Worm (Caenorhabditis elegans) whole organism, L2 larva: ENCODE measurements around the gene gly-6.

Experiments used
- C34F6.9 ChIP-seq: fragments of 150-350 bp; optimal IDR thresholded peaks from 2 replicates; lab custom pipeline; 2014; ENCODE audit warnings: missing biosample characterization, missing genetic modification characterization
- F13H6.1 ChIP-seq: sonication (generic microtip); optimal IDR thresholded peaks from 2 replicates; lab custom pipeline; 2016; ENCODE audit warnings: missing genetic modification characterization, missing compliant biosample characterization
- R02D3.7 ChIP-seq: fragments of 150-350 bp; optimal IDR thresholded peaks from 2 replicates; lab custom pipeline; 2014; ENCODE audit warnings: missing biosample characterization, missing genetic modification characterization
- Y55F3AM.14 ChIP-seq: fragments of 200-800 bp; sonication (Bioruptor generic); optimal IDR thresholded peaks from 2 replicates; lab custom pipeline; 2018; ENCODE audit warnings: mild to moderate bottlenecking, missing genetic modification characterization, missing compliant biosample characterization
- ZK546.5 ChIP-seq: sonication (generic microtip); optimal IDR thresholded peaks from 2 replicates; lab custom pipeline; 2017; ENCODE audit warnings: missing biosample characterization, missing genetic modification characterization
- alr-1 ChIP-seq: fragments of 150-350 bp; optimal IDR thresholded peaks from 2 replicates; lab custom pipeline; 2014; ENCODE audit warnings: missing biosample characterization, missing genetic modification characterization
- aly-2 ChIP-seq: fragments of 150-350 bp; optimal IDR thresholded peaks from 2 replicates; lab custom pipeline; 2014; ENCODE audit warnings: missing biosample characterization, missing genetic modification characterization
- ama-1 ChIP-seq: fragments of 150-350 bp; optimal IDR thresholded peaks from 2 replicates; lab custom pipeline; 2018; ENCODE audit warnings: inconsistent platforms
- blmp-1 ChIP-seq: sonication (generic microtip); optimal IDR thresholded peaks from 2 replicates; lab custom pipeline; 2017; ENCODE audit warnings: missing genetic modification characterization, mild to moderate bottlenecking, missing compliant biosample characterization, antibody characterized with exemption, moderate library complexity; ENCODE audit not compliant: insufficient read depth
- ceh-16 ChIP-seq: fragments of 150-350 bp; optimal IDR thresholded peaks from 2 replicates; lab custom pipeline; 2014; ENCODE audit warnings: missing biosample characterization, missing genetic modification characterization
- ceh-82 ChIP-seq: fragments of 150-350 bp; optimal IDR thresholded peaks from 2 replicates; lab custom pipeline; 2014; ENCODE audit warnings: missing biosample characterization, missing genetic modification characterization
- crh-2 ChIP-seq: sonication (generic microtip); optimal IDR thresholded peaks from 2 replicates; lab custom pipeline; 2017; ENCODE audit warnings: missing biosample characterization, missing genetic modification characterization
- dmd-4 ChIP-seq: sonication (generic microtip); optimal IDR thresholded peaks from 2 replicates; lab custom pipeline; 2017; ENCODE audit warnings: missing biosample characterization, missing genetic modification characterization
- egl-27 ChIP-seq: sonication (generic microtip); optimal IDR thresholded peaks from 3 replicates; lab custom pipeline; 2017; ENCODE audit warnings: missing biosample characterization, missing genetic modification reagents, missing genetic modification characterization
- elt-1 ChIP-seq: fragments of 150-350 bp; optimal IDR thresholded peaks from 2 replicates; lab custom pipeline; 2014; ENCODE audit warnings: missing biosample characterization, missing genetic modification characterization
- elt-3 ChIP-seq: sonication (generic microtip); optimal IDR thresholded peaks from 2 replicates; lab custom pipeline; 2017; ENCODE audit warnings: missing biosample characterization, missing genetic modification characterization
- fos-1 ChIP-seq: fragments of 150-350 bp; optimal IDR thresholded peaks from 2 replicates; lab custom pipeline; 2014; ENCODE audit warnings: missing biosample characterization, missing genetic modification characterization
- gmeb-1 ChIP-seq: fragments of 150-350 bp; optimal IDR thresholded peaks from 2 replicates; lab custom pipeline; 2014; ENCODE audit warnings: missing biosample characterization, missing genetic modification characterization
- lin-11 ChIP-seq: fragments of 150-350 bp; sonication (generic microtip); optimal IDR thresholded peaks from 2 replicates; lab custom pipeline; 2014; ENCODE audit warnings: missing biosample characterization, missing genetic modification characterization, inconsistent platforms, mixed read lengths
- lin-13 ChIP-seq: fragments of 150-350 bp; optimal IDR thresholded peaks from 2 replicates; lab custom pipeline; 2014; ENCODE audit warnings: missing biosample characterization, missing genetic modification reagents, missing genetic modification characterization
- lin-39 ChIP-seq: fragments of 150-350 bp; optimal IDR thresholded peaks from 2 replicates; lab custom pipeline; 2014; ENCODE audit warnings: missing biosample characterization, missing genetic modification reagents, missing genetic modification characterization
- lsy-2 ChIP-seq, 2 experiments: fragments of 150-350 bp in 1 of 2; sonication (generic microtip) in 1 of 2; optimal IDR thresholded peaks; 2 replicates each; lab custom pipeline; 2014 to 2017; ENCODE audit warnings: missing biosample characterization in 2 of 2, missing genetic modification characterization in 2 of 2
- mab-5 ChIP-seq: fragments of 150-350 bp; optimal IDR thresholded peaks from 2 replicates; lab custom pipeline; 2014; ENCODE audit warnings: missing biosample characterization, missing genetic modification characterization
- mbf-1 ChIP-seq: sonication (generic microtip); optimal IDR thresholded peaks from 2 replicates; lab custom pipeline; 2017; ENCODE audit warnings: missing biosample characterization, missing genetic modification characterization
- mdl-1 ChIP-seq, 2 experiments: fragments of 150-350 bp in 1 of 2; sonication (generic microtip) in 1 of 2; optimal IDR thresholded peaks; 2 replicates each; lab custom pipeline; 2017; ENCODE audit warnings: missing biosample characterization in 2 of 2, missing genetic modification characterization in 2 of 2
- nhr-10 ChIP-seq: sonication (generic microtip); optimal IDR thresholded peaks from 2 replicates; lab custom pipeline; 2017; ENCODE audit warnings: missing biosample characterization, missing genetic modification characterization
- nhr-11 ChIP-seq: fragments of 150-350 bp; optimal IDR thresholded peaks from 2 replicates; lab custom pipeline; 2014; ENCODE audit warnings: missing biosample characterization, missing genetic modification characterization
- nhr-12 ChIP-seq: fragments of 150-350 bp; optimal IDR thresholded peaks from 2 replicates; lab custom pipeline; 2014; ENCODE audit warnings: missing biosample characterization, missing genetic modification characterization
- nhr-129 ChIP-seq: fragments of 150-350 bp; optimal IDR thresholded peaks from 2 replicates; lab custom pipeline; 2014; ENCODE audit warnings: missing biosample characterization, missing genetic modification characterization
- nhr-21 ChIP-seq: fragments of 150-350 bp; optimal IDR thresholded peaks from 2 replicates; lab custom pipeline; 2014; ENCODE audit warnings: missing biosample characterization, missing genetic modification characterization
- nhr-23 ChIP-seq: fragments of 150-350 bp; optimal IDR thresholded peaks from 2 replicates; lab custom pipeline; 2014; ENCODE audit warnings: missing biosample characterization, missing genetic modification reagents, missing genetic modification characterization
- nhr-237 ChIP-seq: fragments of 150-350 bp; optimal IDR thresholded peaks from 2 replicates; lab custom pipeline; 2014; ENCODE audit warnings: missing biosample characterization, missing genetic modification characterization
- nhr-25 ChIP-seq: fragments of 150-350 bp; sonication (generic microtip); optimal IDR thresholded peaks from 3 replicates; lab custom pipeline; 2014; ENCODE audit warnings: missing biosample characterization, missing genetic modification characterization
- nhr-6 ChIP-seq: fragments of 150-350 bp; optimal IDR thresholded peaks from 2 replicates; lab custom pipeline; 2014; ENCODE audit warnings: missing biosample characterization, missing genetic modification characterization
- nhr-77 ChIP-seq: fragments of 150-350 bp; optimal IDR thresholded peaks from 2 replicates; lab custom pipeline; 2014; ENCODE audit warnings: missing biosample characterization, missing genetic modification characterization
- peb-1 ChIP-seq: fragments of 150-350 bp; optimal IDR thresholded peaks from 2 replicates; lab custom pipeline; 2014; ENCODE audit warnings: missing biosample characterization, missing genetic modification characterization
- sem-4 ChIP-seq: fragments of 150-350 bp; optimal IDR thresholded peaks from 2 replicates; lab custom pipeline; 2014; ENCODE audit warnings: missing biosample characterization, missing genetic modification reagents, missing genetic modification characterization
- skn-1 ChIP-seq: sonication (generic microtip); optimal IDR thresholded peaks from 2 replicates; lab custom pipeline; 2017; ENCODE audit warnings: missing biosample characterization, missing genetic modification characterization
- sma-3 ChIP-seq: sonication (generic microtip); optimal IDR thresholded peaks from 2 replicates; lab custom pipeline; 2016; ENCODE audit warnings: missing genetic modification reagents, missing genetic modification characterization, missing compliant biosample characterization
- sma-9 ChIP-seq, 2 experiments: fragments of 150-350 bp in 1 of 2; sonication (generic microtip) in 1 of 2; optimal IDR thresholded peaks; 2 replicates each; lab custom pipeline; 2014 to 2016; ENCODE audit warnings: missing genetic modification characterization in 2 of 2, mild to moderate bottlenecking in 1 of 2, missing biosample characterization in 1 of 2, missing compliant biosample characterization in 1 of 2, missing genetic modification reagents in 1 of 2, moderate library complexity in 1 of 2
- snpc-4 ChIP-seq: fragments of 150-350 bp; optimal IDR thresholded peaks from 2 replicates; lab custom pipeline; 2014; ENCODE audit warnings: missing biosample characterization, missing genetic modification characterization
- unc-39 ChIP-seq: fragments of 150-350 bp; optimal IDR thresholded peaks from 2 replicates; lab custom pipeline; 2014; ENCODE audit warnings: missing biosample characterization, missing genetic modification characterization
- unc-55 ChIP-seq: fragments of 150-350 bp; sonication (generic microtip); optimal IDR thresholded peaks from 3 replicates; lab custom pipeline; 2014; ENCODE audit warnings: missing biosample characterization, missing genetic modification reagents, missing genetic modification characterization
- unc-62 ChIP-seq: fragments of 150-350 bp; optimal IDR thresholded peaks from 2 replicates; lab custom pipeline; 2014; ENCODE audit warnings: missing biosample characterization, missing genetic modification reagents, missing genetic modification characterization
- zag-1 ChIP-seq: fragments of 150-350 bp; optimal IDR thresholded peaks from 2 replicates; lab custom pipeline; 2014; ENCODE audit warnings: missing biosample characterization, missing genetic modification characterization
- ztf-1 ChIP-seq: fragments of 200-800 bp; sonication (Bioruptor generic); conservative IDR thresholded peaks from 2 replicates; pipeline ENCODE4 v1.3.6; 2022; ENCODE audit warnings: missing genetic modification characterization, missing compliant biosample characterization
- ztf-11 ChIP-seq: sonication (generic microtip); optimal IDR thresholded peaks from 2 replicates; lab custom pipeline; 2017; ENCODE audit warnings: missing biosample characterization, missing genetic modification characterization
- ztf-4 ChIP-seq: fragments of 150-350 bp; optimal IDR thresholded peaks from 2 replicates; lab custom pipeline; 2014; ENCODE audit warnings: missing biosample characterization, missing genetic modification characterization

gly-6 gene

ce11 chrIII:4281955-4282618 lies 48.9 kb downstream of the gly-6 start:
- TF ChIP-seq ztf-1 (GFP tag; lab: Robert Waterston, UW) (no peak), mab-5 (tag; lab: Kevin White, UChicago) (peak; percentile 93), ceh-16 (peak; percentile 93), sem-4 (tag; lab: Kevin White, UChicago) (peak; percentile 99), unc-39 (tag; lab: Kevin White, UChicago) (no peak), snpc-4 (tag; lab: Kevin White, UChicago) (peak; percentile 91), nhr-129 (peak; percentile 96), mbf-1 (no peak), ZK546.5 (tag; lab: Kevin White, UChicago) (peak; percentile 57), nhr-237 (tag; lab: Kevin White, UChicago) (peak; percentile 58), nhr-11 (tag; lab: Kevin White, UChicago) (peak; percentile 70), Y55F3AM.14 (peak; percentile 99), aly-2 (tag; lab: Kevin White, UChicago) (no peak), nhr-10 (tag; lab: Kevin White, UChicago) (peak; percentile 66), nhr-25 (tag; lab: Kevin White, UChicago) (peak; percentile 98), nhr-12 (tag; lab: Kevin White, UChicago) (peak; percentile 67), lin-39 (peak; percentile 69), lin-13 (peak; percentile 94), lsy-2 (tag; optimal IDR thresholded peaks at IDR 0.05; lab: Kevin White, UChicago) (peak; percentile 86 to 95), alr-1 (no peak), R02D3.7 (tag; lab: Kevin White, UChicago) (peak; percentile 3), elt-3 (tag; lab: Kevin White, UChicago) (no peak), ceh-82 (peak; percentile 74), F13H6.1 (peak; percentile 100), nhr-21 (tag; lab: Kevin White, UChicago) (peak; percentile 99), C34F6.9 (tag; lab: Kevin White, UChicago) (peak; percentile 96), skn-1 (peak; percentile 54), egl-27 (tag; lab: Kevin White, UChicago) (peak; percentile 98), ztf-4 (peak; percentile 97), blmp-1 (tag; lab: Kevin White, UChicago) (peak; percentile 82), ztf-11 (tag; lab: Kevin White, UChicago) (peak; percentile 55), unc-55 (peak; percentile 87), nhr-6 (peak; percentile 96), nhr-23 (tag; lab: Kevin White, UChicago) (no peak), crh-2 (tag; lab: Kevin White, UChicago) (peak; percentile 97), ama-1 (lab: Kevin White, UChicago) (no peak), mdl-1 (tag; optimal IDR thresholded peaks at IDR 0.05; lab: Kevin White, UChicago) (peak; percentile 94 to 97), lin-11 (tag; lab: Kevin White, UChicago) (peak; percentile 95), sma-9 (GFP tag; optimal IDR thresholded peaks at IDR 0.05; lab: Kevin White, UChicago) (peak; percentile 100), sma-9 (tag; optimal IDR thresholded peaks at IDR 0.05; lab: Kevin White, UChicago) (peak; percentile 97), nhr-77 (tag; lab: Kevin White, UChicago) (peak; percentile 27), gmeb-1 (tag; lab: Kevin White, UChicago) (peak; percentile 78), dmd-4 (peak; percentile 15), zag-1 (tag; lab: Kevin White, UChicago) (peak; percentile 95), unc-62 (peak; percentile 85), fos-1 (tag; lab: Kevin White, UChicago) (peak; percentile 94), elt-1 (peak; percentile 30), sma-3 (peak; percentile 99), peb-1 (tag; lab: Kevin White, UChicago) (peak; percentile 90)
- TF ChIP-seq, all 48 proteins: peak for 40
